Fruit fly (Drosophila melanogaster) whole organism, pupa: ENCODE data around the gene Ncc69.
A peak's percentile ranks its signal among the peaks of the same experiment; 100 is the strongest.

Experiments used
- CG10348 ChIP-seq: fragments of 200-800 bp; sonication (Bioruptor generic); IDR thresholded peaks from 2 replicates; pipeline ENCODE4 v1.3.6; 2022; ENCODE audit warnings: missing biosample characterization, missing genetic modification characterization
- CG12605 ChIP-seq: fragments of 200-800 bp; sonication (Bioruptor generic); IDR thresholded peaks from 2 replicates; pipeline ENCODE4 v1.3.6; 2022; ENCODE audit warnings: missing biosample characterization, missing genetic modification characterization
- CG13204 ChIP-seq: fragments of 200-800 bp; sonication (Bioruptor generic); optimal IDR thresholded peaks from 2 replicates; lab custom pipeline; 2018; ENCODE audit warnings: missing biosample characterization, mild to moderate bottlenecking, missing genetic modification characterization, moderate library complexity
- CG14655 ChIP-seq: fragments of 200-800 bp; sonication (Bioruptor generic); optimal IDR thresholded peaks from 3 replicates; lab custom pipeline; 2017; ENCODE audit warnings: mild to moderate bottlenecking, missing biosample characterization, missing genetic modification reagents, missing genetic modification characterization
- CG15710 ChIP-seq: fragments of 200-800 bp; sonication (Bioruptor generic); optimal IDR thresholded peaks from 2 replicates; lab custom pipeline; 2018; ENCODE audit warnings: missing biosample characterization, mild to moderate bottlenecking, missing genetic modification characterization, moderate library complexity
- CG17806 ChIP-seq: fragments of 200-800 bp; sonication (Bioruptor generic); optimal IDR thresholded peaks from 2 replicates; lab custom pipeline; 2018; ENCODE audit warnings: missing biosample characterization, mild to moderate bottlenecking, missing genetic modification characterization, moderate library complexity
- CG32121 ChIP-seq: fragments of 200-800 bp; sonication (Bioruptor generic); IDR thresholded peaks from 2 replicates; pipeline ENCODE4 v1.3.6; 2022; ENCODE audit warnings: missing biosample characterization, missing genetic modification characterization
- CG34367 ChIP-seq: fragments of 200-800 bp; sonication (Bioruptor generic); optimal IDR thresholded peaks from 2 replicates; lab custom pipeline; 2018; ENCODE audit warnings: missing biosample characterization, mild to moderate bottlenecking, missing genetic modification characterization
- CG4496 ChIP-seq: fragments of 200-800 bp; sonication (Bioruptor generic); IDR thresholded peaks from 3 replicates; pipeline ENCODE4 v1.3.6; 2022; ENCODE audit warnings: missing biosample characterization, missing genetic modification characterization
- CG8159 ChIP-seq: fragments of 200-800 bp; sonication (Bioruptor generic); optimal IDR thresholded peaks from 3 replicates; lab custom pipeline; 2018; ENCODE audit warnings: missing biosample characterization, mild to moderate bottlenecking, missing genetic modification characterization, moderate library complexity
- CG8301 ChIP-seq: fragments of 200-800 bp; sonication (Bioruptor generic); optimal IDR thresholded peaks from 2 replicates; lab custom pipeline; 2018; ENCODE audit warnings: missing biosample characterization, mild to moderate bottlenecking, missing genetic modification characterization
- CG9948 ChIP-seq: fragments of 200-800 bp; sonication (Bioruptor generic); optimal IDR thresholded peaks from 2 replicates; lab custom pipeline; 2018; ENCODE audit warnings: missing biosample characterization, mild to moderate bottlenecking, missing genetic modification characterization, moderate library complexity
- D1 ChIP-seq: fragments of 200-800 bp; sonication (Bioruptor generic); optimal IDR thresholded peaks from 2 replicates; lab custom pipeline; 2018; ENCODE audit warnings: missing biosample characterization, mild to moderate bottlenecking, missing genetic modification characterization, moderate library complexity
- EcR ChIP-seq: fragments of 200-800 bp; sonication (Bioruptor generic); optimal IDR thresholded peaks from 3 replicates; lab custom pipeline; 2019; ENCODE audit warnings: missing biosample characterization, missing genetic modification characterization, mild to moderate bottlenecking, moderate library complexity, missing genetic modification reagents
- Ets98B ChIP-seq: fragments of 200-800 bp; sonication (Bioruptor generic); IDR thresholded peaks from 2 replicates; pipeline ENCODE4 v1.3.6; 2022; ENCODE audit warnings: missing biosample characterization, missing genetic modification characterization
- Pif1A ChIP-seq: fragments of 200-800 bp; sonication (Bioruptor generic); optimal IDR thresholded peaks from 3 replicates; lab custom pipeline; 2016; ENCODE audit warnings: missing biosample characterization, missing genetic modification characterization
- Pif1B ChIP-seq: fragments of 200-800 bp; sonication (Bioruptor generic); optimal IDR thresholded peaks from 3 replicates; lab custom pipeline; 2016; ENCODE audit warnings: missing biosample characterization, missing genetic modification characterization
- Snoo ChIP-seq: fragments of 200-800 bp; sonication (Bioruptor generic); optimal IDR thresholded peaks from 3 replicates; lab custom pipeline; 2017; ENCODE audit warnings: missing biosample characterization, mild to moderate bottlenecking, missing genetic modification characterization, inconsistent platforms
- fd96Ca ChIP-seq: fragments of 200-800 bp; sonication (Bioruptor generic); IDR thresholded peaks from 3 replicates; pipeline ENCODE4 v1.3.6; 2022; ENCODE audit warnings: missing biosample characterization, missing genetic modification characterization
- gl ChIP-seq: fragments of 200-800 bp; sonication (Bioruptor generic); optimal IDR thresholded peaks from 2 replicates; lab custom pipeline; 2018; ENCODE audit warnings: missing biosample characterization, mild to moderate bottlenecking, missing genetic modification characterization
- rn ChIP-seq: fragments of 200-800 bp; sonication (Bioruptor generic); IDR thresholded peaks from 2 replicates; pipeline ENCODE4 v1.3.6; 2022; ENCODE audit warnings: missing biosample characterization, missing genetic modification characterization

The Ncc69 gene

DNA sequence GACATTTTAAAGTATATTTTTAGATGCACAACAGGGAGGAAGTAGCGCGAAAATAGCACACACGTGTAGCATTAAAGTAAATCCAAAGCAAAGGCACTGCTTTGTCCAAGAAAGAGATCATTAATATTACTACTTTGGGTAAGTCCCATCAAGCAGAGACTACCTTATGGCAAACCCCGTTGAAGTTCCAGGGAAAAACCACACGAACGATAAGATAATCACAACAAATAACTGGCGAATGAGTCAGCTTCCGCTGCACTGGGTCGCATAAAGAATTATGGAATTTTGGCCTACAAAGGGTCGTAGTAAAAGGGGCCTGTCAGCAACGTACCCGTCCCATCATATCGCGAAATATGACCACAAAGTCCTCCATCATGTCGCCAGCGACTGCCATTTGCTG, 16.5 kb upstream of the Ncc69 start:
- no peak for TF ChIP-seq CG4496 (GFP tag; lab: Robert Waterston, UW)
- TF ChIP-seq Pif1B, result no peak
- TF ChIP-seq CG32121, result no peak
- no peak for TF ChIP-seq EcR
- no peak for TF ChIP-seq CG13204 (GFP tag; lab: Kevin White, UChicago)
- no peak for TF ChIP-seq CG10348 (GFP tag; lab: Robert Waterston, UW)
- TF ChIP-seq Ets98B (GFP tag; lab: Robert Waterston, UW), result no peak
- TF ChIP-seq CG12605 (GFP tag; lab: Robert Waterston, UW), result no peak
- TF ChIP-seq rn, result no peak
- TF ChIP-seq CG17806 (tag; lab: Kevin White, UChicago), result no peak

DNA sequence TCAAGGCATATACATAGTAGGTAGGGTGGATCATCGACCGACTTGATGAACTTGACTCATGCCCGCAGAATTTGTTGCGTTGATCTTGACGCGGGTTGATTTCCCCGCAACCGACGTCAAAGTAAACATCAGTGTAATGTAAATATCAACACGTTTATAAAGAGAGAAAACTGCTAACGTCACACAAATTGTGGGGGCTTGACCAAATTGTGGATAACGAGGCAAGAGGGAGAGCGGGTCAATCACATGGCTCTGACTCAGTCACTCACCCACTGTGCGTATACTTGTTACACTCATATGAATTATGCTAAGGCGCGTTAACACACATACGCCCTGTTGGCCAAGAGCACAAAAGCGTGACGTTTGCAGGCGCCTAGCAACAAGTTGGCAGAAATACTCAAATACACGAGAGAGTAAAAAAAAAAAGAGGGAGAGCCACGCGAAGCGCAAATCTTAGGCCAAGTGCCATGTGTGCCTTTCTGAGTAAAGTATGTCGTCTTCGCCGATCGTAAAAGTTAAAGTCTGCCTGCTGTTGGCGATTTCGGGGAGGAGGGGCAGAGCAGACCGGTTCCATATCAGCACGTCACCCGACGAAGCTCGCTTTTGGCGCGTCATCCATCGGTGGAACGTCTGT, 15.9 kb upstream of the Ncc69 start:
- peak; percentile 27 for TF ChIP-seq CG8159 (tag; lab: Kevin White, UChicago)
- TF ChIP-seq CG10348 (GFP tag; lab: Robert Waterston, UW), result no peak; the same call in 1 of the 2 replicates
- no peak for TF ChIP-seq D1 (tag; lab: Kevin White, UChicago)
- TF ChIP-seq CG8301 (tag; lab: Kevin White, UChicago), result peak; percentile 24
- TF ChIP-seq CG13204 (GFP tag; lab: Kevin White, UChicago), result peak; percentile 63
- peak; percentile 78; the same call in 2 of the 3 replicates for TF ChIP-seq CG4496 (GFP tag; lab: Robert Waterston, UW)
- TF ChIP-seq EcR, result peak; percentile 83
- peak; percentile 35 for TF ChIP-seq CG34367 (tag; lab: Kevin White, UChicago)
- peak; percentile 20 for TF ChIP-seq Snoo (tag; lab: Kevin White, UChicago)
- peak; percentile 71 for TF ChIP-seq Pif1B
- no peak for TF ChIP-seq CG15710 (tag; lab: Kevin White, UChicago)
- TF ChIP-seq fd96Ca (GFP tag; lab: Robert Waterston, UW), result peak; percentile 51; the same call in 2 of the 3 replicates
- peak; percentile 67 for TF ChIP-seq CG32121
- peak; percentile 38 for TF ChIP-seq Ets98B (GFP tag; lab: Robert Waterston, UW)
- peak; percentile 13 for TF ChIP-seq CG17806 (tag; lab: Kevin White, UChicago)
- TF ChIP-seq Pif1A (GFP tag; lab: Kevin White, UChicago), result peak; percentile 85
- TF ChIP-seq rn, result peak; percentile 34; the same call in 1 of the 2 replicates
- peak; percentile 32; the same call in 1 of the 2 replicates for TF ChIP-seq CG12605 (GFP tag; lab: Robert Waterston, UW)
- TF ChIP-seq CG9948 (tag; lab: Kevin White, UChicago), result no peak
- TF ChIP-seq CG14655 (GFP tag; lab: Kevin White, UChicago), result no peak
- peak; percentile 8 for TF ChIP-seq gl (tag; lab: Kevin White, UChicago)

DNA sequence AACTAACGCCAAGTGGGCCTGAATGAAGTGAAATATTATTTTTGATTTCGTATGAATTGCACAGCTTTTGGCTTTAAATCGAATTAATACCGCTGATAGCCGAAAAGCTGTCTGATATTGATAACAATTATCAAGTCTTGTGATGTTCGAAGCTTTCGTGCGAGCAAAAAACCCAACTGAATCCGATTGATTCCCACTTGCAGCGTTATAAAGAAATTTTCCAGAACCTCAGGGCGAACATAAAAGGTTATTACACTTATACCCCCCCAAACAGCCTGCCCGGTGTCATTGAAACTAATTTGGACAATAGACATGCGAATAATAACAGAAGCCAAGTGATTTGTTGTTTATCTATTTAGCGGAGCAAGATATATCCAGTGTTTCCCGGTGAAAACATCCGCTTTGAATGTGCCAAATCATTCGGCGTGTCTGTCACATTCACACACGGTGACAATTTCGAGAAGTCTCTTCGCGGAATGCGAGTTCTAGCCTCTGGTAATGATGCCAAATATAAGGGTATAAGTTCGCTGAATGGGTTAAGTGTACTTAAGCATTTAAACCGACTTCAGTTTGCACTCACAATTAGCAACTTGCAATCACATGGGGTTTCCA, 14.8 kb upstream of the Ncc69 start:
- TF ChIP-seq CG34367 (tag; lab: Kevin White, UChicago), result no peak
- TF ChIP-seq CG17806 (tag; lab: Kevin White, UChicago), result no peak
- TF ChIP-seq Pif1A (GFP tag; lab: Kevin White, UChicago), result no peak
- TF ChIP-seq Pif1B, result no peak
- TF ChIP-seq CG8159 (tag; lab: Kevin White, UChicago), result no peak
- TF ChIP-seq EcR, result no peak
- TF ChIP-seq CG32121, result no peak

DNA sequence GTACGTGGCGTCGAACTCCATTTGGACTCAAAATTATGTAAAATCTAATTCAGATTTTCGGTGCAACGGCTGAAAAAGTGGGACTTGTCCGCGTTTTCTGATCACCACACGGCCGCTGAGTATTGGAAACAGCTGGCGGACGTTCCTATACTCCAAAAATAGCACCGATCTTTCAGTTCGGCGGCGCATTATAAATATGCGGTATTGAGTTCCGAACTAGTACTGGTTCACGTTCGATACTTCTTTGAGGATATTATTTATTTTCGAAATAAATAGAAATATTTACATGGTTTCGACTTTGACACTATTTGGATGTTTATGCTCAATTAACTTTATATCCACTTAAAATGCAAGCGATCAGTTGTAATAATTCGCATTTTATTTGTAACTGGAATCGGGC, 10.6 kb upstream of the Ncc69 start, which contains the start of gene Smyd4-2:
Smyd4-2 (minus strand) TSS at position 136 of the 400 bp plus-strand sequence.
- TF ChIP-seq CG10348 (GFP tag; lab: Robert Waterston, UW) (no peak), CG13204 (GFP tag; lab: Kevin White, UChicago) (no peak), Pif1A (GFP tag; lab: Kevin White, UChicago) (no peak), D1 (tag; lab: Kevin White, UChicago) (no peak), CG8159 (tag; lab: Kevin White, UChicago) (no peak), CG8301 (tag; lab: Kevin White, UChicago) (no peak), fd96Ca (GFP tag; lab: Robert Waterston, UW) (no peak)

DNA sequence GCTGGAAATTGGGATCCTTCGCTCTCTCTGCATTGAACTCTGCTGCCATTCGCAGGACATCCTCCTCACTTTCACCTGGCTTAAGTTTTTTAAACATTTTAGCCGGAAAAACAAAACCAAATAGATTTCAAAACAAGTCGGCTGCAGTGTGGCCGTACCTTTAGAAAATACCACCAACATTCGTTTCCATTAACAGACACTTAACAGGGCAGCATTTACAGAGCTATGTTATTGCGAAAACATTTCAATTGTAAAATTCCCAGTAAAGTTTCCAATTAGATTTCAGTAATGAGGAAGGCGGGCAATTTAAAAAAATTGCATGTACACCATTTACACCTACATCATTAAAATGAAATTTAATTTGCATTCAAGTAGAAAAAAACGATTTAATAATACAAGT, 7.9 kb upstream of the Ncc69 start, which contains the start of gene CG32104:
CG32104 (minus strand) TSS at position 152 of the 400 bp plus-strand sequence.
- TF ChIP-seq CG14655 (GFP tag; lab: Kevin White, UChicago) (no peak), CG10348 (GFP tag; lab: Robert Waterston, UW) (no peak), CG17806 (tag; lab: Kevin White, UChicago) (no peak), CG15710 (tag; lab: Kevin White, UChicago) (no peak), gl (tag; lab: Kevin White, UChicago) (no peak)
- TF ChIP-seq, all 21 proteins: peak for 0

DNA sequence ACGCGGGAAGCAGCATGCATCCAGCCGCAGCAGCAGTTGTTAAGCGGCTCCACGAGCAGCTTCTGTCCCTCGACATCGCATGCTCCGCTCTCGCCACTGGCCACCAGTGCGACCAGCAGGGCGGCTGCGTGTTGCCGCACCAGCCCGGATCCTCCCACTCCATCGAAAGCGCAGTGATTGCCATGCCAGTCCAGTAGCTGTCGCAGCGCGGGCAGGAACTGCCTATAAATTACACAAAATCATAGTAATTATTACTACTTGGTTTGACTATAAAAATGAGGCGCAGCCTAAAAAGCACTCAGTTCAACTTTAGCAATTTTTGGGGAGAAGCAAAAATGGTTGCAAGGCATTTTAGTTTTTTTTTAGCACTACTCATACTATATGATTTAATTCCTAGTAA, 4.6 kb upstream of the Ncc69 start, which contains the start of gene Obp69a:
Obp69a (plus strand) TSS at position 301 of the 400 bp plus-strand sequence.
- TF ChIP-seq CG10348 (GFP tag; lab: Robert Waterston, UW), result no peak
